Fruit fly (Drosophila melanogaster): ENCODE data around the gene Pgant6.
A peak's percentile ranks its signal among the peaks of the same experiment; 100 is the strongest.

Gene Pgant6

DNA sequence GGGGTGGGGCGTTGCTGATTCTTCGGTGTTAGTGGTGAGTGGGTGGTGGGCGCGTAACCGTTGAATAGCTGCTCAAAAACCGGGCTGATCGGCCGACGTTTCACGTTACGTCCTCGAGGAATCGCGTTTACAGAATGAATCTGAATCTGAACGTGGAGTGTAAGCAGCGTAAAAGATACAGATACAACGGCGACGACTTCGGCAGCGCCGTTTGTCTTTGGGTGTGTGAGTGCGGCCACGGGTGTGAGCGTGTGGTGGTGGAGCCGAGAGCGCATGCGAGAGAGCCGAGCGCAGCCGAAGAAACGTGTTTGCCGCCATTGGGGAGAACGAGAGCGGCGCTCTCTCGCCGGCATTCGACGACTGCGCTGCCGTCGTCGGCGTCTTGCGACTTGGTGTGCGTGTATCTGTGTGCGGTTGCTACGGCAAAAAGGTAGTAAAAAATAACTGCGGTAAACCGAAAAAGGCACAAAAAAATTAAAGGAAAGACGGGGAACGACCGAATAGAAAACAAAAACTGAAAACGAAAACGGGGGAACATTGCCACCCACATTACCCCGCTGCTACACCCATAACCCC is 39.0 kb downstream of the Pgant6 start (continued):
- TF ChIP-seq Side (GFP tag; optimal IDR thresholded peaks at IDR 0.05) (peak; percentile 46), E2f2 (GFP tag; IDR thresholded peaks at IDR 0.05) (peak; percentile 10; the same call in 1 of the 2 replicates), hb (GFP tag; IDR thresholded peaks at IDR 0.05; ENCODE audit: partially characterized antibody) (no peak), CG4854 (GFP tag; optimal IDR thresholded peaks at IDR 0.05) (no peak), ase (GFP tag; IDR thresholded peaks at IDR 0.05) (no peak), CG7786 (GFP tag; optimal IDR thresholded peaks at IDR 0.05) (no peak), p53 (GFP tag; optimal IDR thresholded peaks at IDR 0.05) (no peak), Sox102F (GFP tag; optimal IDR thresholded peaks at IDR 0.05) (no peak), CG9797 (GFP tag; optimal IDR thresholded peaks at IDR 0.05) (no peak), vnd (GFP tag; IDR thresholded peaks at IDR 0.05; ENCODE audit: partially characterized antibody) (no peak), Gsc (GFP tag; IDR thresholded peaks at IDR 0.05) (no peak), repo (GFP tag; optimal IDR thresholded peaks at IDR 0.05) (no peak), phol (tag; optimal IDR thresholded peaks at IDR 0.05) (peak; percentile 31), az2 (GFP tag; optimal IDR thresholded peaks at IDR 0.05) (no peak), CG1024 (GFP tag; IDR thresholded peaks at IDR 0.05) (no peak), Six4 (GFP tag; optimal IDR thresholded peaks at IDR 0.05) (no peak), exex (tag; optimal IDR thresholded peaks at IDR 0.05) (peak; percentile 35), Kr (GFP tag; optimal IDR thresholded peaks at IDR 0.05) (no peak), CG31388 (GFP tag; optimal IDR thresholded peaks at IDR 0.05) (no peak), CG11085 (GFP tag; IDR thresholded peaks at IDR 0.05) (no peak), br (optimal IDR thresholded peaks at IDR 0.05) (no peak), nerfin-2 (GFP tag; IDR thresholded peaks at IDR 0.05; ENCODE audit: partially characterized antibody) (no peak), CG18262 (tag; optimal IDR thresholded peaks at IDR 0.05) (peak; percentile 2), CG6813 (GFP tag; optimal IDR thresholded peaks at IDR 0.05) (peak; percentile 26), gem (tag; optimal IDR thresholded peaks at IDR 0.05) (no peak), seq (GFP tag; IDR thresholded peaks at IDR 0.05) (peak; percentile 29; the same call in 1 of the 2 replicates), lov (optimal IDR thresholded peaks at IDR 0.05) (no peak), lov (GFP tag; IDR thresholded peaks at IDR 0.05) (0 out of 3 replicates have a peak, but pooled peaks have one; percentile 31), CG12391 (tag; optimal IDR thresholded peaks at IDR 0.05) (peak; percentile 8), Dad (GFP tag; optimal IDR thresholded peaks at IDR 0.05) (no peak), CG12155 (GFP tag; optimal IDR thresholded peaks at IDR 0.05) (no peak), gt (GFP tag; IDR thresholded peaks at IDR 0.05) (no peak), CG9727 (GFP tag; optimal IDR thresholded peaks at IDR 0.05) (peak; percentile 31), CG2678 (tag; optimal IDR thresholded peaks at IDR 0.05) (peak; percentile 22), cad (GFP tag; optimal IDR thresholded peaks at IDR 0.05) (no peak), CG17568 (GFP tag; optimal IDR thresholded peaks at IDR 0.05) (no peak), gfzf (GFP tag; optimal IDR thresholded peaks at IDR 0.05) (no peak), CG7357 (GFP tag; IDR thresholded peaks at IDR 0.05) (no peak), CG8089 (GFP tag; optimal IDR thresholded peaks at IDR 0.05) (no peak), Pdp1 (GFP tag; optimal IDR thresholded peaks at IDR 0.05) (peak in 1 of 2 experiments; percentile 48), CG9609 (GFP tag; optimal IDR thresholded peaks at IDR 0.05) (no peak), Nf-YA (GFP tag; IDR thresholded peaks at IDR 0.05) (no peak), Ada2b (GFP tag; IDR thresholded peaks at IDR 0.05) (no peak), D19B (GFP tag; optimal IDR thresholded peaks at IDR 0.05) (no peak), CG33557 (GFP tag; optimal IDR thresholded peaks at IDR 0.05) (peak; percentile 33), CG9932 (GFP tag; IDR thresholded peaks at IDR 0.05) (0 out of 2 replicates have a peak, but pooled peaks have one; percentile 14), Dfd (GFP tag; optimal IDR thresholded peaks at IDR 0.05) (no peak), disco-r (GFP tag; optimal IDR thresholded peaks at IDR 0.05) (no peak), CG12744 (GFP tag; optimal IDR thresholded peaks at IDR 0.05) (no peak), CG14441 (GFP tag; IDR thresholded peaks at IDR 0.05) (no peak), fd3F (GFP tag; optimal IDR thresholded peaks at IDR 0.05) (no peak), CG1792 (GFP tag; optimal IDR thresholded peaks at IDR 0.05) (no peak)

Data from whole organism, embryonic.